Worm (Caenorhabditis elegans) whole organism, L3 larva: ENCODE measurements around the gene F26F12.2.

Experiments
- ceh-28 ChIP-seq: fragments of 150-350 bp; optimal IDR thresholded peaks from 2 replicates; lab custom pipeline; 2014; ENCODE audit warnings: missing biosample characterization, missing genetic modification reagents, missing genetic modification characterization
- elt-1 ChIP-seq: fragments of 150-350 bp; optimal IDR thresholded peaks from 2 replicates; lab custom pipeline; 2014; ENCODE audit warnings: missing biosample characterization, missing genetic modification characterization
- fos-1 ChIP-seq: fragments of 150-350 bp; optimal IDR thresholded peaks from 2 replicates; lab custom pipeline; 2014; ENCODE audit warnings: missing biosample characterization, missing genetic modification characterization
- lin-15B ChIP-seq: fragments of 150-350 bp; optimal IDR thresholded peaks from 2 replicates; lab custom pipeline; 2014; ENCODE audit warnings: missing biosample characterization, missing genetic modification characterization
- lin-39 ChIP-seq: fragments of 150-350 bp; optimal IDR thresholded peaks from 2 replicates; lab custom pipeline; 2018; ENCODE audit warnings: missing biosample characterization, missing genetic modification reagents, missing genetic modification characterization
- mdl-1 ChIP-seq: fragments of 150-350 bp; optimal IDR thresholded peaks from 2 replicates; lab custom pipeline; 2014; ENCODE audit warnings: missing biosample characterization, missing genetic modification characterization
- nhr-11 ChIP-seq: fragments of 150-350 bp; optimal IDR thresholded peaks from 2 replicates; lab custom pipeline; 2014; ENCODE audit warnings: missing biosample characterization, missing genetic modification characterization
- nhr-43 ChIP-seq: sonication (generic microtip); optimal IDR thresholded peaks from 2 replicates; lab custom pipeline; 2016; ENCODE audit warnings: mild to moderate bottlenecking, missing genetic modification characterization, missing compliant biosample characterization; ENCODE audit not compliant: poor library complexity, severe bottlenecking
- pha-4 ChIP-seq: fragments of 150-350 bp; optimal IDR thresholded peaks from 2 replicates; lab custom pipeline; 2014; ENCODE audit warnings: missing biosample characterization, missing genetic modification reagents, missing genetic modification characterization
- snpc-4 ChIP-seq: fragments of 150-350 bp; optimal IDR thresholded peaks from 2 replicates; lab custom pipeline; 2014; ENCODE audit warnings: missing biosample characterization, missing genetic modification characterization
- tbx-2 ChIP-seq: sonication (generic microtip); optimal IDR thresholded peaks from 2 replicates; lab custom pipeline; 2016; ENCODE audit warnings: mild to moderate bottlenecking, missing genetic modification characterization, missing compliant biosample characterization
- unc-39 ChIP-seq: sonication (generic microtip); optimal IDR thresholded peaks from 4 replicates; lab custom pipeline; 2017; ENCODE audit warnings: missing biosample characterization, missing genetic modification characterization
- unc-62 ChIP-seq: fragments of 150-350 bp; sonication (generic microtip); optimal IDR thresholded peaks from 4 replicates; lab custom pipeline; 2014; ENCODE audit warnings: missing biosample characterization, missing genetic modification reagents, missing genetic modification characterization
- zag-1 ChIP-seq: fragments of 150-350 bp; optimal IDR thresholded peaks from 2 replicates; lab custom pipeline; 2014; ENCODE audit warnings: missing biosample characterization, missing genetic modification characterization

- TF ChIP-seq fos-1 (no peak), nhr-11 (no peak), unc-62 (GFP tag; lab: Kevin White, UChicago) (no peak), snpc-4 (tag; lab: Kevin White, UChicago) (no peak), nhr-43 (tag; lab: Kevin White, UChicago) (no peak), tbx-2 (tag; lab: Kevin White, UChicago) (no peak), pha-4 (tag; lab: Kevin White, UChicago) (no peak), mdl-1 (no peak), zag-1 (tag; lab: Kevin White, UChicago) (no peak), lin-15B (tag; lab: Kevin White, UChicago) (no peak), unc-39 (tag; lab: Kevin White, UChicago) (no peak), elt-1 (tag; lab: Kevin White, UChicago) (no peak), lin-39 (tag; lab: Kevin White, UChicago) (no peak), ceh-28 (tag; lab: Kevin White, UChicago) (no peak)
These were observed 25.3 kb downstream of the F26F12.2 start, which contains the start of gene ZC250.4 for ce11 chrV:5813060-5813659.
